Fruit fly (Drosophila melanogaster) whole organism, embryonic: ENCODE data around the gene H.

ENCODE experiments used
- CG10147 ChIP-seq: fragments of 200-800 bp; sonication (Bioruptor generic); optimal IDR thresholded peaks from 2 replicates; lab custom pipeline; 2019; ENCODE audit warnings: missing biosample characterization, mild to moderate bottlenecking, missing genetic modification characterization, moderate library complexity
- CG1024 ChIP-seq: fragments of 200-800 bp; sonication (Bioruptor generic); IDR thresholded peaks from 2 replicates; pipeline ENCODE4 v1.3.6; 2022; ENCODE audit warnings: missing biosample characterization, missing genetic modification characterization
- CG1233 ChIP-seq: fragments of 200-800 bp; sonication (Bioruptor generic); optimal IDR thresholded peaks from 4 replicates; lab custom pipeline; 2018; ENCODE audit warnings: missing biosample characterization, mild to moderate bottlenecking, missing genetic modification characterization
- CG12744 ChIP-seq: fragments of 200-800 bp; sonication (Bioruptor generic); optimal IDR thresholded peaks from 2 replicates; lab custom pipeline; 2016; ENCODE audit warnings: missing biosample characterization, missing genetic modification characterization
- CG13287 ChIP-seq: fragments of 200-800 bp; sonication (Bioruptor generic); IDR thresholded peaks from 2 replicates; pipeline ENCODE4 v1.3.6; 2022; ENCODE audit warnings: missing biosample characterization, missing genetic modification characterization; ENCODE audit not compliant: partially characterized antibody
- CG14860 ChIP-seq: fragments of 200-800 bp; sonication (Bioruptor generic); IDR thresholded peaks from 3 replicates; pipeline ENCODE4 v1.3.6; 2022; ENCODE audit warnings: missing biosample characterization, missing genetic modification characterization; ENCODE audit not compliant: partially characterized antibody
- CG15514 ChIP-seq: fragments of 200-800 bp; sonication (Bioruptor generic); optimal IDR thresholded peaks from 3 replicates; lab custom pipeline; 2017; ENCODE audit warnings: missing biosample characterization, missing genetic modification characterization, mild to moderate bottlenecking, moderate library complexity, missing genetic modification reagents
- CG1603 ChIP-seq: fragments of 200-800 bp; sonication (Bioruptor generic); optimal IDR thresholded peaks from 2 replicates; lab custom pipeline; 2019; ENCODE audit warnings: missing biosample characterization, mild to moderate bottlenecking, missing genetic modification characterization, moderate library complexity
- CG2116 ChIP-seq: fragments of 200-800 bp; sonication (Bioruptor generic); optimal IDR thresholded peaks from 3 replicates; lab custom pipeline; 2018; ENCODE audit warnings: missing biosample characterization, mild to moderate bottlenecking, missing genetic modification characterization
- CG2875 ChIP-seq: fragments of 200-800 bp; sonication (Bioruptor generic); optimal IDR thresholded peaks from 2 replicates; lab custom pipeline; 2017; ENCODE audit warnings: missing biosample characterization, mild to moderate bottlenecking, missing genetic modification characterization, missing genetic modification reagents
- CG31224 ChIP-seq: fragments of 200-800 bp; sonication (Bioruptor generic); IDR thresholded peaks from 2 replicates; pipeline ENCODE4 v1.3.6; 2022; ENCODE audit warnings: missing biosample characterization, missing genetic modification characterization
- CG31365 ChIP-seq: fragments of 200-800 bp; sonication (Bioruptor generic); optimal IDR thresholded peaks from 2 replicates; lab custom pipeline; 2018; ENCODE audit warnings: missing biosample characterization, mild to moderate bottlenecking, missing genetic modification characterization
- CG32532 ChIP-seq: fragments of 200-800 bp; sonication (Bioruptor generic); IDR thresholded peaks from 2 replicates; pipeline ENCODE4 v1.3.6; 2022; ENCODE audit warnings: missing biosample characterization, missing genetic modification characterization
- CG33213 ChIP-seq: fragments of 200-800 bp; sonication (Bioruptor generic); optimal IDR thresholded peaks from 3 replicates; lab custom pipeline; 2016; ENCODE audit warnings: missing biosample characterization, missing genetic modification characterization
- CG34224 ChIP-seq: fragments of 200-800 bp; sonication (Bioruptor generic); IDR thresholded peaks from 3 replicates; pipeline ENCODE4 v1.3.6; 2022; ENCODE audit warnings: missing biosample characterization, missing genetic modification characterization; ENCODE audit not compliant: partially characterized antibody
- CG42726 ChIP-seq: fragments of 200-800 bp; sonication (Bioruptor generic); IDR thresholded peaks from 2 replicates; pipeline ENCODE4 v1.3.6; 2022; ENCODE audit warnings: missing biosample characterization, missing genetic modification characterization; ENCODE audit not compliant: partially characterized antibody
- CG4820 ChIP-seq: fragments of 200-800 bp; sonication (Bioruptor generic); optimal IDR thresholded peaks from 3 replicates; lab custom pipeline; 2016; ENCODE audit warnings: missing biosample characterization, missing genetic modification characterization
- CG6689 ChIP-seq: fragments of 200-800 bp; sonication (Bioruptor generic); IDR thresholded peaks from 2 replicates; pipeline ENCODE4 v1.3.6; 2022; ENCODE audit warnings: missing biosample characterization, missing genetic modification characterization
- CG6791 ChIP-seq: fragments of 200-800 bp; sonication (Bioruptor generic); IDR thresholded peaks from 3 replicates; pipeline ENCODE4 v1.3.6; 2022; ENCODE audit warnings: missing biosample characterization, missing genetic modification characterization; ENCODE audit not compliant: partially characterized antibody
- CG7271 ChIP-seq: fragments of 200-800 bp; sonication (Bioruptor generic); optimal IDR thresholded peaks from 2 replicates; lab custom pipeline; 2018; ENCODE audit warnings: missing biosample characterization, mild to moderate bottlenecking, missing genetic modification characterization, moderate library complexity
- CG7928 ChIP-seq: fragments of 200-800 bp; sonication (Bioruptor generic); optimal IDR thresholded peaks from 2 replicates; lab custom pipeline; 2017; ENCODE audit warnings: missing biosample characterization, mild to moderate bottlenecking, missing genetic modification characterization
- CG8388 ChIP-seq: fragments of 200-800 bp; sonication (Bioruptor generic); optimal IDR thresholded peaks from 2 replicates; lab custom pipeline; 2019; ENCODE audit warnings: missing biosample characterization, mild to moderate bottlenecking, missing genetic modification characterization, moderate library complexity
- CG9932 ChIP-seq: fragments of 200-800 bp; sonication (Bioruptor generic); IDR thresholded peaks from 2 replicates; pipeline ENCODE4 v1.3.6; 2022; ENCODE audit warnings: missing biosample characterization, missing genetic modification characterization
- Doc2 ChIP-seq: fragments of 200-800 bp; sonication (Bioruptor generic); IDR thresholded peaks from 2 replicates; pipeline ENCODE4 v1.3.6; 2022; ENCODE audit warnings: missing biosample characterization, missing genetic modification characterization
- Gug ChIP-seq: fragments of 200-800 bp; sonication (Bioruptor generic); IDR thresholded peaks from 4 replicates; pipeline ENCODE4 v1.3.6; 2022; ENCODE audit warnings: missing biosample characterization, missing genetic modification characterization
- H2.0 ChIP-seq: fragments of 200-800 bp; sonication (Bioruptor generic); IDR thresholded peaks from 2 replicates; pipeline ENCODE4 v1.3.6; 2022; ENCODE audit warnings: missing biosample characterization, missing genetic modification characterization
- HLH4C ChIP-seq: fragments of 200-800 bp; sonication (Bioruptor generic); IDR thresholded peaks from 3 replicates; pipeline ENCODE4 v1.3.6; 2022; ENCODE audit warnings: missing biosample characterization, missing genetic modification characterization; ENCODE audit not compliant: partially characterized antibody
- Hey ChIP-seq: fragments of 200-800 bp; sonication (Bioruptor generic); optimal IDR thresholded peaks from 3 replicates; lab custom pipeline; 2018; ENCODE audit warnings: missing biosample characterization, mild to moderate bottlenecking, missing genetic modification characterization
- Neu2 ChIP-seq: fragments of 200-800 bp; sonication (Bioruptor generic); optimal IDR thresholded peaks from 3 replicates; lab custom pipeline; 2016; ENCODE audit warnings: missing biosample characterization, missing genetic modification characterization, borderline replicate concordance
- NfI ChIP-seq: fragments of 200-800 bp; sonication (Bioruptor generic); optimal IDR thresholded peaks from 3 replicates; lab custom pipeline; 2018; ENCODE audit warnings: missing biosample characterization, mild to moderate bottlenecking, missing genetic modification characterization, moderate library complexity
- Rfx ChIP-seq: fragments of 200-800 bp; sonication (Bioruptor generic); IDR thresholded peaks from 2 replicates; pipeline ENCODE4 v1.3.6; 2022; ENCODE audit warnings: missing biosample characterization, missing genetic modification characterization
- Scr ChIP-seq: fragments of 200-800 bp; sonication (Bioruptor generic); IDR thresholded peaks from 2 replicates; pipeline ENCODE4 v1.3.6; 2022; ENCODE audit warnings: missing biosample characterization, missing genetic modification characterization; ENCODE audit not compliant: partially characterized antibody
- bsh ChIP-seq, 2 experiments: fragments of 200-800 bp; sonication (Bioruptor generic); optimal IDR thresholded peaks; 2 replicates each; lab custom pipeline; 2017 to 2018; ENCODE audit warnings: mild to moderate bottlenecking in 2 of 2, missing biosample characterization in 2 of 2, missing genetic modification characterization in 2 of 2, moderate library complexity in 1 of 2
- cad ChIP-seq: fragments of >200 bp; optimal IDR thresholded peaks from 2 replicates; lab custom pipeline; 2017; ENCODE audit warnings: missing biosample characterization, missing genetic modification characterization
- inv ChIP-seq: fragments of 200-800 bp; sonication (Bioruptor generic); IDR thresholded peaks from 2 replicates; pipeline ENCODE4 v1.3.6; 2022; ENCODE audit warnings: missing biosample characterization, missing genetic modification characterization; ENCODE audit not compliant: partially characterized antibody
- lmd ChIP-seq: fragments of 200-800 bp; sonication (Bioruptor generic); IDR thresholded peaks from 2 replicates; pipeline ENCODE4 v1.3.6; 2022; ENCODE audit warnings: missing biosample characterization, missing genetic modification characterization
- nmo ChIP-seq: fragments of 200-800 bp; sonication (Bioruptor generic); optimal IDR thresholded peaks from 2 replicates; lab custom pipeline; 2018; ENCODE audit warnings: missing biosample characterization, mild to moderate bottlenecking, missing genetic modification characterization, moderate library complexity
- row ChIP-seq: fragments of 200-800 bp; sonication (Bioruptor generic); IDR thresholded peaks from 3 replicates; pipeline ENCODE4 v1.3.6; 2022; ENCODE audit warnings: missing biosample characterization, missing genetic modification characterization
- slou ChIP-seq: fragments of 200-800 bp; sonication (Bioruptor generic); optimal IDR thresholded peaks from 3 replicates; lab custom pipeline; 2016; ENCODE audit warnings: missing biosample characterization, missing genetic modification characterization
- sob ChIP-seq: fragments of 200-800 bp; sonication (Bioruptor generic); IDR thresholded peaks from 2 replicates; pipeline ENCODE4 v1.3.6; 2022; ENCODE audit warnings: missing biosample characterization, missing genetic modification characterization
- stc ChIP-seq: fragments of 200-800 bp; sonication (Bioruptor generic); IDR thresholded peaks from 2 replicates; pipeline ENCODE4 v1.3.6; 2022; ENCODE audit warnings: missing biosample characterization, missing genetic modification characterization
- stwl ChIP-seq: fragments of 200-800 bp; sonication (Bioruptor generic); optimal IDR thresholded peaks from 3 replicates; lab custom pipeline; 2018; ENCODE audit warnings: missing biosample characterization, mild to moderate bottlenecking, missing genetic modification characterization, moderate library complexity
- trem ChIP-seq: fragments of 200-800 bp; optimal IDR thresholded peaks from 3 replicates; lab custom pipeline; 2019; ENCODE audit warnings: missing biosample characterization, mild to moderate bottlenecking, missing genetic modification characterization, moderate library complexity
- unc-4 ChIP-seq: fragments of 200-800 bp; sonication (Bioruptor generic); IDR thresholded peaks from 2 replicates; pipeline ENCODE4 v1.3.6; 2022; ENCODE audit warnings: missing biosample characterization, missing genetic modification characterization; ENCODE audit not compliant: partially characterized antibody
- vnd ChIP-seq: fragments of 200-800 bp; sonication (Bioruptor generic); IDR thresholded peaks from 3 replicates; pipeline ENCODE4 v1.3.6; 2022; ENCODE audit warnings: missing biosample characterization, missing genetic modification characterization; ENCODE audit not compliant: partially characterized antibody
- wek ChIP-seq: fragments of 200-800 bp; sonication (Bioruptor generic); optimal IDR thresholded peaks from 3 replicates; lab custom pipeline; 2018; ENCODE audit warnings: missing biosample characterization, mild to moderate bottlenecking, missing genetic modification characterization, moderate library complexity

H gene

DNA sequence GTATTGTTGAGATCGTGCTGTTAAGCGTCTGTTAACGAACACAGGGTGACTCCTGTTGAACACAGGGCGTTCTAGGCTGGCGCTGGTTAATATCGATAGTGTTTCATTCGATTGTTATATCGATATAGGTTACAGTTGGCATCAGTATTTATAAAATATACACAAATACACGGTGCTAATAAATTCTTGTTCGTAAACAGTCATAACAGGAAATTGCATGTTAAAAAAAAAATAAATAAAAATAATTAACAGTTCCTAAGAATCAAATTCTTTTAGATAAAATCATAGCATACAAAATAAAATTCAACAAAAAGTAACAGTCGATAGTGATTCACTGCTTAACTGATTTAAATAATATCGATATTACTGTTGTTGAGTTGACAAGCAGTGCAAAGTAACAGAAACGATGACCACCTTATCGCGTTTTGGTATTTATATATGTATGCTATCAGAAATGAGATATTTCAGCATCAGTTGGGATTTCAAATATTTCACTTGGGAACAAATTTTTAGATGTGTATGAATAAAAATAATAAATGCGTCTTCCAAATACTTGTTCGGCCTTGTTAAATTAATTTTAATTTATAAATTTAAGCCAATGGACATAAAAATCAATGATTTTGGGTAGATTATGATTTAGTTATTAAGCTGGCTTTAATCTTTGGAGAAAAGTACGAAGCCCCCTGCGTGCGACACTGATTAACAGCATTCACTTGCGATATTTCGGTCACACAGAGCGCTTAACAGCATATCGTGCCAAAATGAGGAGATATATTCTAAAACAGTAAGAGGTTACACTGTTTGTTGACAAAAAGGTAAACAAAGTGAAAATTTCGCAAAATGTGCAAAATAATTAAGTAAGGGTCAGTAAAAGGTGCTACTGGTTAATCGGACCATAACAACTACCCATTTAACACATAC is 13.2 kb downstream of the H start, which contains the start of the genes Pi3K92E and Lrrk (continued):
- peak; percentile 91 for TF ChIP-seq HLH4C (GFP tag; lab: Robert Waterston, UW)
- TF ChIP-seq CG7271 (tag; lab: Kevin White, UChicago), result peak; percentile 14
- TF ChIP-seq CG31365 (tag; lab: Kevin White, UChicago), result peak; percentile 71
- TF ChIP-seq Hey, result no peak
- TF ChIP-seq CG31224 (GFP tag; lab: Robert Waterston, UW), result no peak
- TF ChIP-seq vnd (GFP tag; lab: Robert Waterston, UW), result peak; percentile 73
- TF ChIP-seq CG2875 (GFP tag; lab: Kevin White, UChicago), result no peak
- peak; percentile 4 for TF ChIP-seq stwl
- peak; percentile 24; the same call in 1 of the 2 replicates for TF ChIP-seq lmd (GFP tag; lab: Robert Waterston, UW)
- peak; percentile 84 for TF ChIP-seq CG42726 (GFP tag; lab: Robert Waterston, UW)
- TF ChIP-seq CG6791 (GFP tag; lab: Robert Waterston, UW), result peak; percentile 80
- peak; percentile 54; the same call in 2 of the 3 replicates for TF ChIP-seq row (GFP tag; lab: Robert Waterston, UW)
- peak; percentile 19 for TF ChIP-seq nmo
- TF ChIP-seq CG34224 (GFP tag; lab: Robert Waterston, UW), result peak; percentile 78
- TF ChIP-seq CG6689 (GFP tag; lab: Robert Waterston, UW), result peak; percentile 21; the same call in 1 of the 2 replicates
- TF ChIP-seq wek, result peak; percentile 38
- TF ChIP-seq CG13287 (GFP tag; lab: Robert Waterston, UW), result peak; percentile 79
- TF ChIP-seq CG14860, result peak; percentile 85
- no peak for TF ChIP-seq CG10147 (GFP tag; lab: Kevin White, UChicago)
- TF ChIP-seq stc (GFP tag; lab: Robert Waterston, UW), result no peak
- TF ChIP-seq CG8388, result no peak
- TF ChIP-seq CG32532, result peak; percentile 28; the same call in 1 of the 2 replicates
- peak; percentile 55; the same call in 1 of the 2 replicates for TF ChIP-seq CG9932 (GFP tag; lab: Robert Waterston, UW)
- peak; percentile 72 for TF ChIP-seq unc-4 (GFP tag; lab: Robert Waterston, UW)
- no peak for TF ChIP-seq Doc2 (GFP tag; lab: Robert Waterston, UW)
- TF ChIP-seq Rfx (GFP tag; lab: Robert Waterston, UW), result peak; percentile 67
- no peak; the same call in 1 of the 2 replicates for TF ChIP-seq sob (GFP tag; lab: Robert Waterston, UW)
- peak; percentile 87 for TF ChIP-seq Scr (GFP tag; lab: Robert Waterston, UW)
- TF ChIP-seq CG2116 (GFP tag; lab: Kevin White, UChicago), result peak; percentile 53
- TF ChIP-seq CG33213 (GFP tag; lab: Kevin White, UChicago), result peak; percentile 21
- TF ChIP-seq NfI (GFP tag; lab: Kevin White, UChicago), result peak; percentile 67
- peak; percentile 83 for TF ChIP-seq inv
- peak; percentile 79 for TF ChIP-seq Neu2 (GFP tag; lab: Kevin White, UChicago)
- TF ChIP-seq cad (GFP tag; lab: Kevin White, UChicago), result peak; percentile 85
- peak; percentile 39; the same call in 1 of the 4 replicates for TF ChIP-seq Gug (GFP tag; lab: Robert Waterston, UW)
- no peak for TF ChIP-seq CG12744
- no peak for TF ChIP-seq slou (GFP tag; lab: Kevin White, UChicago)
- peak; percentile 14 for TF ChIP-seq CG1603 (tag; lab: Kevin White, UChicago)
- TF ChIP-seq CG1233 (GFP tag; lab: Kevin White, UChicago), result peak; percentile 39
- peak; percentile 17; the same call in 1 of the 2 replicates for TF ChIP-seq CG1024 (GFP tag; lab: Robert Waterston, UW)
- TF ChIP-seq CG7928, result no peak
- peak; percentile 15 for TF ChIP-seq trem
- peak; percentile 14 for TF ChIP-seq CG15514
- peak; percentile 27 for TF ChIP-seq CG4820 (GFP tag; lab: Kevin White, UChicago)
- TF ChIP-seq bsh (GFP tag; optimal IDR thresholded peaks at IDR 0.05; lab: Kevin White, UChicago), result peak in 1 of 2 experiments; percentile 21
- 0 out of 2 replicates have a peak, but pooled peaks have one; percentile 14 for TF ChIP-seq H2.0 (GFP tag; lab: Robert Waterston, UW)
